Worm (Caenorhabditis elegans): ENCODE results near the gene F32D8.8.

DNA sequence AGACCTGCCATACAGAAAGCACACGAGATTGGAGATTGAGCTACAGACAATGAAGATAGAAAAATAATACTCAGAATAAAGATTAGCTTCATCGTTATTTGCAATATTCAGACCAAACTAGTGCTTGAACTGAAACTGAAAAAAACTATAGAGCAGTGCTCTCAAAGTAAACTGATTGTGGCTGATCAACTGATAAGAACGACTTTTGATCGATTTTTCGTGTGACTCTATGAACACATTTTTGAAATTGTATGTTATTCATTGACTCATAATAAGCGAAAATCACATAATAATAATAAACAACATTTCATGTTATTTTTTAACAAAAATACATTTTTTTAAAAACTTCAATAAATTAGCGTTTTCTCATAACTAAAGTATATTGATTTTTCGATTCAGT is 1.5 kb downstream of the F32D8.8 start, which contains the start of gene spp-16:
- TF ChIP-seq ama-1 (optimal IDR thresholded peaks at IDR 0.05), result no peak
- TF ChIP-seq tra-4 (tag; optimal IDR thresholded peaks at IDR 0.05), result no peak
- TF ChIP-seq ets-7 (tag; optimal IDR thresholded peaks at IDR 0.05), result no peak
- TF ChIP-seq tbx-37 (GFP tag; conservative IDR thresholded peaks at IDR 0.05), result no peak
- TF ChIP-seq aly-1 (tag; optimal IDR thresholded peaks at IDR 0.05), result no peak
- TF ChIP-seq B0310.2 (tag; optimal IDR thresholded peaks at IDR 0.05), result no peak
- no peak for TF ChIP-seq tbx-11 (GFP tag; IDR thresholded peaks at IDR 0.05)
- no peak for TF ChIP-seq hmbx-1 (tag; optimal IDR thresholded peaks at IDR 0.05)
- no peak for TF ChIP-seq flt-1 (GFP tag; IDR thresholded peaks at IDR 0.05)
- no peak for TF ChIP-seq hmg-4 (GFP tag; optimal IDR thresholded peaks at IDR 0.05)
- no peak for TF ChIP-seq ceh-36 (tag; optimal IDR thresholded peaks at IDR 0.05)
- no peak for TF ChIP-seq scrt-1 (GFP tag; IDR thresholded peaks at IDR 0.05)
- no peak for TF ChIP-seq F13C5.2 (tag; optimal IDR thresholded peaks at IDR 0.05)
- TF ChIP-seq hnd-1 (tag; optimal IDR thresholded peaks at IDR 0.05), result no peak
